Fruit fly (Drosophila melanogaster): Measurements from ENCODE around the gene CG17328.
A peak's percentile ranks its signal among the peaks of the same experiment; 100 is the strongest.

The CG17328 gene

dm6 chr2L:16350742-16351568 is 51.2 kb downstream of the CG17328 start (continued):
- TF ChIP-seq twi (tag; optimal IDR thresholded peaks at IDR 0.05), result peak; percentile 97
- peak; percentile 97 for TF ChIP-seq Mes4 (GFP tag; optimal IDR thresholded peaks at IDR 0.05)
- peak; percentile 96 for TF ChIP-seq CG3065 (GFP tag; optimal IDR thresholded peaks at IDR 0.05)
- TF ChIP-seq sqz (GFP tag; optimal IDR thresholded peaks at IDR 0.05), result peak; percentile 99
- TF ChIP-seq CG10209 (GFP tag; optimal IDR thresholded peaks at IDR 0.05), result peak; percentile 99
- TF ChIP-seq HHEX (GFP tag; optimal IDR thresholded peaks at IDR 0.05), result peak; percentile 99
- TF ChIP-seq Sry-β (GFP tag; optimal IDR thresholded peaks at IDR 0.05), result peak; percentile 71
- TF ChIP-seq Usf (GFP tag; optimal IDR thresholded peaks at IDR 0.05), result peak; percentile 96
- peak; percentile 97 for TF ChIP-seq Antp (GFP tag; optimal IDR thresholded peaks at IDR 0.05)
- TF ChIP-seq CG8924 (tag; optimal IDR thresholded peaks at IDR 0.05), result peak; percentile 99
- TF ChIP-seq bbx (GFP tag; IDR thresholded peaks at IDR 0.05; ENCODE audit: partially characterized antibody), result no peak
- TF ChIP-seq lov (optimal IDR thresholded peaks at IDR 0.05), result no peak
- peak; percentile 98 for TF ChIP-seq lov (GFP tag; IDR thresholded peaks at IDR 0.05)
- TF ChIP-seq row (GFP tag; IDR thresholded peaks at IDR 0.05), result peak; percentile 100
- peak; percentile 98 for TF ChIP-seq CG10959 (GFP tag; IDR thresholded peaks at IDR 0.05)
- TF ChIP-seq CG43689 (GFP tag; IDR thresholded peaks at IDR 0.05), result peak; percentile 95
- peak; percentile 98 for TF ChIP-seq CG16815 (GFP tag; optimal IDR thresholded peaks at IDR 0.05)
- TF ChIP-seq danr (GFP tag; IDR thresholded peaks at IDR 0.05), result peak; percentile 98
- TF ChIP-seq CG9437 (GFP tag; optimal IDR thresholded peaks at IDR 0.05), result peak; percentile 95
- TF ChIP-seq CG4707 (GFP tag; optimal IDR thresholded peaks at IDR 0.05), result peak; percentile 97
- TF ChIP-seq abd-A (tag; optimal IDR thresholded peaks at IDR 0.05), result peak; percentile 95
- TF ChIP-seq Opbp (GFP tag; IDR thresholded peaks at IDR 0.05; ENCODE audit: partially characterized antibody), result no peak
- peak; percentile 97 for TF ChIP-seq CG6254 (GFP tag; optimal IDR thresholded peaks at IDR 0.05)
- TF ChIP-seq CG32767 (GFP tag; IDR thresholded peaks at IDR 0.05), result peak; percentile 99
- peak; percentile 97 for TF ChIP-seq slou (GFP tag; optimal IDR thresholded peaks at IDR 0.05)
- TF ChIP-seq CG17328 (GFP tag; IDR thresholded peaks at IDR 0.05), result peak; percentile 99
- TF ChIP-seq pros (GFP tag; optimal IDR thresholded peaks at IDR 0.05), result peak; percentile 89
- TF ChIP-seq Pdp1 (GFP tag; optimal IDR thresholded peaks at IDR 0.05), result peak; percentile 98
- peak; percentile 99 for TF ChIP-seq PHDP (tag; optimal IDR thresholded peaks at IDR 0.05)
- peak; percentile 98 for TF ChIP-seq al (GFP tag; IDR thresholded peaks at IDR 0.05)
- TF ChIP-seq unpg (GFP tag; optimal IDR thresholded peaks at IDR 0.05), result peak; percentile 99
- peak; percentile 99 for TF ChIP-seq Chrac-16 (GFP tag; optimal IDR thresholded peaks at IDR 0.05)
- TF ChIP-seq pnt (GFP tag; optimal IDR thresholded peaks at IDR 0.05), result peak; percentile 97
- TF ChIP-seq rib (GFP tag; IDR thresholded peaks at IDR 0.05), result peak; percentile 99
- peak; percentile 98 for TF ChIP-seq CG12942 (GFP tag; optimal IDR thresholded peaks at IDR 0.05)
- TF ChIP-seq mirr (GFP tag; optimal IDR thresholded peaks at IDR 0.05), result peak; percentile 99
- TF ChIP-seq Scr (GFP tag; IDR thresholded peaks at IDR 0.05; ENCODE audit: partially characterized antibody), result no peak
- TF ChIP-seq MESR4 (GFP tag; optimal IDR thresholded peaks at IDR 0.05), result peak; percentile 85
- peak; percentile 98 for TF ChIP-seq Camta (GFP tag; optimal IDR thresholded peaks at IDR 0.05)
- TF ChIP-seq CG9727 (GFP tag; optimal IDR thresholded peaks at IDR 0.05), result peak; percentile 99
- peak; percentile 99 for TF ChIP-seq Rfx (GFP tag; IDR thresholded peaks at IDR 0.05)
- no peak for TF ChIP-seq CG6791 (GFP tag; IDR thresholded peaks at IDR 0.05; ENCODE audit: partially characterized antibody)
- TF ChIP-seq tup (GFP tag; optimal IDR thresholded peaks at IDR 0.05), result peak; percentile 96
- peak; percentile 95 for TF ChIP-seq Jarid2 (GFP tag; optimal IDR thresholded peaks at IDR 0.05)
- TF ChIP-seq CG11456 (GFP tag; IDR thresholded peaks at IDR 0.05), result peak; percentile 98
- peak; percentile 99 for TF ChIP-seq CG8388 (GFP tag; optimal IDR thresholded peaks at IDR 0.05)
- TF ChIP-seq CG16863 (GFP tag; optimal IDR thresholded peaks at IDR 0.05), result peak; percentile 98
- peak; percentile 100 for TF ChIP-seq ci (GFP tag; IDR thresholded peaks at IDR 0.05)
- peak; percentile 98 for TF ChIP-seq CG4730 (GFP tag; IDR thresholded peaks at IDR 0.05)

All from whole organism, embryonic.